Worm (Caenorhabditis elegans): ENCODE data around the gene srab-4.

The srab-4 gene

DNA sequence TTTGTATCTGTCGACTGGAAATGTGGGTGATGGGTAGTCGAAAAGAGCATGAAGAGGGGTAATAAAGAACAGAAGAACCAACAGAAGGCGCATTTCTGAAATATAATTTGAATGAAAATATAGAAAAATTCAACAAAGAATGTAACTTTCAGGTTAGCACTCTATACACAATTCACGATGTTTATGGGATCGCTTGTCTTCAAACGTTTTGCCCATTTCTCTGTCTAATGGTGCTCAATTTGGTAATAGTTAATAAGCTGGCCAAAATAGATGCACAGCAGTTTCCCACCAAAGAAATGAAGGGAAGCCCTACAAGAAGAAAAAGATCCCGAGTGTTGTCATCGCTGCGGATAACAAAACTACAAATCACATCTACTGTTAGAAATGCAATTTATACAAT lies 43.6 kb downstream of the srab-4 start, which contains the start of gene F20A1.8:
F20A1.8 (minus strand) TSS at position 101 of the 400 bp plus-strand sequence.
- TF ChIP-seq lim-6 (tag; optimal IDR thresholded peaks at IDR 0.05), result no peak
- no peak for TF ChIP-seq F13H6.1 (tag; optimal IDR thresholded peaks at IDR 0.05)

DNA sequence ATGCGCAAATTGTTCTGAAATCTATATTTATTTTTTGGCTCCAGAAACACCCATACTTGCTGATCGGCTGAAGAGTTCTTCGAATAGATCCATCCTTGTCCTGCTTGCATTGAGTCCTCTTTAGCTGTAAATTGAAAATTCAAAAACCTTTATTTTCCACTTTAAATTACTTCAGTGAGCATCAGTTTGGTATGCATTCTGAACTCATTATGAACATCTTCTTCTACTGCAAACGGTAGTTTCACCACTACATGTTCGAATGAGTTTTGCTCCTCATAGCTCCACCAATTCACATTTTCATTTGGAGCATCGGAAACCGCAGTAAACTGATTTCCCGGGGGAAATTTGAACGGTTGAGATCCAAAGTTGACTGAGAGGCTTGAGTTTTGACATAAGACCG lies 46.2 kb downstream of the srab-4 start:
- TF ChIP-seq dve-1 (tag; optimal IDR thresholded peaks at IDR 0.05) (no peak), ceh-22 (tag; optimal IDR thresholded peaks at IDR 0.05) (no peak), nfya-1 (tag; optimal IDR thresholded peaks at IDR 0.05) (no peak), hlh-15 (tag; optimal IDR thresholded peaks at IDR 0.05) (no peak), nhr-11 (tag; optimal IDR thresholded peaks at IDR 0.05) (no peak), ref-2 (tag; optimal IDR thresholded peaks at IDR 0.05) (no peak), ama-1 (optimal IDR thresholded peaks at IDR 0.05) (no peak), gmeb-2 (tag; optimal IDR thresholded peaks at IDR 0.05) (no peak), hlh-6 (tag; optimal IDR thresholded peaks at IDR 0.05) (no peak), Y22D7AL.16 (tag; optimal IDR thresholded peaks at IDR 0.05) (no peak), ceh-34 (tag; optimal IDR thresholded peaks at IDR 0.05) (no peak), ceh-24 (tag; optimal IDR thresholded peaks at IDR 0.05) (no peak), dmd-4 (tag; optimal IDR thresholded peaks at IDR 0.05; ENCODE audit: borderline replicate concordance) (no peak), tbx-2 (tag; optimal IDR thresholded peaks at IDR 0.05) (no peak), pax-1 (tag; optimal IDR thresholded peaks at IDR 0.05) (no peak)

DNA sequence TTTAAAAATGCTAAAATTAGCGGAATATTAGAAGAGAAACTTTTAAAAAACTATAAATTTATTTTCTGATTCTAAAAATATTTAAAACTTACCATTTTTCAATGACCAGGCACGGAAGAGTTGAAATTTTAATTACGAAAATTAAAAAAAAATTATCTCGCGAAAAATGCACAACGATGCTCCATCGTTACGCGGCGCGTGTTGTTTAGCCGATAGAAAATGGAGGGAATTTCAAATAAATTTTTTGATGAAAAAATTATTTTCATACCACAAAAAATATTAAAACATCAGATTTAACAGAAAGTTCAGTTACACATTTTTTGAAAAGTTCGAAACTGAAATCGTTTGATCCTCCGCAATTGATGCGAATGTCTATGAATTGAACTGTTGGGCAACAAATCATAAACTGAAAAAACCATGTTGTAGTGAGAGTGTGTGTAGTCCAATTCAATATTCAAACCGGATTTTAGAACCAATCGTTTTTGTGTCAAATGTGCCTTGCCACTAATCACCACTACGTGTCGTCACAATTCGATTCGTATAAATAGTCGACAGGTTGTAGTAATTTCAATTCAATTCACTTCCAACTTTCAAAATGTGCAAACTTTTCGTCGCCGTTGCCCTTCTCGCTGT lies 47.3 kb downstream of the srab-4 start, which contains the start of the genes tofu-2 and spig-1:
tofu-2 (minus strand) TSS at position 116 of the 633 bp plus-strand sequence.
spig-1 (plus strand) TSS at position 583 of the 633 bp plus-strand sequence.
- TF ChIP-seq pros-1 (tag; optimal IDR thresholded peaks at IDR 0.05), result no peak
- no peak for TF ChIP-seq Y22D7AL.16 (tag; optimal IDR thresholded peaks at IDR 0.05)
- no peak for TF ChIP-seq pha-2 (tag; optimal IDR thresholded peaks at IDR 0.05)
- no peak for TF ChIP-seq dmd-4 (tag; optimal IDR thresholded peaks at IDR 0.05; ENCODE audit: borderline replicate concordance)
- TF ChIP-seq nhr-232 (tag; optimal IDR thresholded peaks at IDR 0.05), result no peak
- TF ChIP-seq ceh-30 (tag; optimal IDR thresholded peaks at IDR 0.05), result no peak
- no peak for TF ChIP-seq elt-4 (tag; optimal IDR thresholded peaks at IDR 0.05)
- TF ChIP-seq fax-1 (tag; optimal IDR thresholded peaks at IDR 0.05), result no peak
- TF ChIP-seq K09A11.1 (tag; optimal IDR thresholded peaks at IDR 0.05; ENCODE audit: insufficient read depth), result no peak
- TF ChIP-seq ceh-22 (tag; optimal IDR thresholded peaks at IDR 0.05), result no peak
- no peak for TF ChIP-seq ama-1 (optimal IDR thresholded peaks at IDR 0.05)

- TF ChIP-seq elt-4 (tag; optimal IDR thresholded peaks at IDR 0.05) (no peak), zip-5 (tag; optimal IDR thresholded peaks at IDR 0.05) (no peak), elt-2 (tag; optimal IDR thresholded peaks at IDR 0.05) (no peak), sox-2 (GFP tag; IDR thresholded peaks at IDR 0.05) (no peak), hlh-13 (GFP tag; optimal IDR thresholded peaks at IDR 0.05) (no peak), ztf-16 (tag; optimal IDR thresholded peaks at IDR 0.05) (no peak), ceh-45 (GFP tag; IDR thresholded peaks at IDR 0.05) (no peak), lin-11 (tag; optimal IDR thresholded peaks at IDR 0.05) (no peak), ceh-31 (tag; optimal IDR thresholded peaks at IDR 0.05) (no peak), unc-55 (GFP tag; optimal IDR thresholded peaks at IDR 0.05) (no peak), ceh-6 (GFP tag; optimal IDR thresholded peaks at IDR 0.05) (no peak), C38D4.7 (GFP tag; optimal IDR thresholded peaks at IDR 0.05) (no peak), lim-6 (tag; optimal IDR thresholded peaks at IDR 0.05) (no peak), hlh-30 (tag; optimal IDR thresholded peaks at IDR 0.05; ENCODE audit: insufficient read depth) (no peak)
Observed at ce11 chrV:7053100-7053499, 49.1 kb downstream of the srab-4 start, which contains the start of gene txt-17. Gene txt-17 (minus strand): TSS chrV:7053200.
